Worm (Caenorhabditis elegans): Measurements from ENCODE around the gene kin-21.

DNA sequence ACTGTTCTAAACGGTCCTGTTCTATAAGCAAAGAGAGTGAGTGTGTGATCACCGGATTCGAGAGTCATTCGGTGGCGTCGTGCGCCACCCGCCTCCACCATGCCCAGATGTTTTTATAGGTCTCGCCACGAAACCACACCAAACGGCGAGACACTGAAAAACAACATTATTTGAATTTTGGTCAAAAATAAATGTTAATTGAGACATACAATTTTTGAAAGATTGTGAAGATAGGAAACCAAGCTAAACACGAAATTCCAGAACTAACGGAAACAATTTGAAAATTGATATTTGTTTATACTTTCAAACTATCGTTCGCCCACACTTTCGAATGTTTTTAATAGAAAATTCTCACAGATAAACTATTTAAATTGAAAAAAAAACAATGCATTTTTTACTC is 8.2 kb upstream of the kin-21 start, which contains the start of gene catp-6:
- TF ChIP-seq him-1 (tag; optimal IDR thresholded peaks at IDR 0.05) (no peak), dao-5 (tag; optimal IDR thresholded peaks at IDR 0.05) (no peak)
